Worm (Caenorhabditis elegans) whole organism, early embryonic: ENCODE data around the gene C07G1.15.

Experiments used
- B0310.2 ChIP-seq: sonication (generic microtip); optimal IDR thresholded peaks from 2 replicates; lab custom pipeline; 2016; ENCODE audit warnings: mild to moderate bottlenecking, missing genetic modification characterization, missing compliant biosample characterization
- F13C5.2 ChIP-seq: sonication (generic microtip); optimal IDR thresholded peaks from 2 replicates; lab custom pipeline; 2017; ENCODE audit warnings: mild to moderate bottlenecking, missing genetic modification characterization, inconsistent platforms, missing compliant biosample characterization
- aly-1 ChIP-seq: sonication (generic microtip); optimal IDR thresholded peaks from 2 replicates; lab custom pipeline; 2016; ENCODE audit warnings: missing genetic modification characterization, missing compliant biosample characterization
- ama-1 ChIP-seq: fragments of 150-350 bp; optimal IDR thresholded peaks from 2 replicates; lab custom pipeline; 2014
- ceh-13 ChIP-seq: fragments of 200-800 bp; sonication (Bioruptor generic); optimal IDR thresholded peaks from 2 replicates; lab custom pipeline; 2018; ENCODE audit warnings: mild to moderate bottlenecking, missing genetic modification characterization, missing compliant biosample characterization
- ceh-36 ChIP-seq: sonication (generic microtip); optimal IDR thresholded peaks from 2 replicates; lab custom pipeline; 2016; ENCODE audit warnings: missing genetic modification characterization, inconsistent platforms, missing compliant biosample characterization
- ets-7 ChIP-seq: sonication (generic microtip); optimal IDR thresholded peaks from 2 replicates; lab custom pipeline; 2016; ENCODE audit warnings: missing genotype, missing genetic modification characterization, missing compliant biosample characterization
- flt-1 ChIP-seq: fragments of 200-800 bp; sonication (Bioruptor generic); IDR thresholded peaks from 2 replicates; pipeline ENCODE4 v1.3.6; 2022; ENCODE audit warnings: missing genetic modification characterization, missing compliant biosample characterization
- hmbx-1 ChIP-seq: sonication (generic microtip); optimal IDR thresholded peaks from 2 replicates; lab custom pipeline; 2016; ENCODE audit warnings: mild to moderate bottlenecking, missing genetic modification characterization, missing compliant biosample characterization
- hmg-4 ChIP-seq: fragments of 200-800 bp; sonication (Bioruptor generic); optimal IDR thresholded peaks from 2 replicates; lab custom pipeline; 2018; ENCODE audit warnings: mild to moderate bottlenecking, missing genetic modification characterization, missing compliant biosample characterization
- hnd-1 ChIP-seq: sonication (generic microtip); optimal IDR thresholded peaks from 2 replicates; lab custom pipeline; 2016; ENCODE audit warnings: missing genetic modification characterization, missing compliant biosample characterization
- pes-1 ChIP-seq: fragments of 200-800 bp; sonication (Bioruptor generic); IDR thresholded peaks from 2 replicates; pipeline ENCODE4 v1.3.6; 2022; ENCODE audit warnings: missing genetic modification reagents, missing genetic modification characterization, missing compliant biosample characterization
- scrt-1 ChIP-seq: fragments of 200-800 bp; sonication (Bioruptor generic); IDR thresholded peaks from 2 replicates; pipeline ENCODE4 v1.3.6; 2022; ENCODE audit warnings: missing genetic modification characterization, missing compliant biosample characterization
- sea-1 ChIP-seq: fragments of 200-800 bp; sonication (Bioruptor generic); conservative IDR thresholded peaks from 2 replicates; pipeline ENCODE4 v1.3.6; 2022; ENCODE audit warnings: missing genetic modification characterization, missing compliant biosample characterization
- tbx-11 ChIP-seq: fragments of 200-800 bp; sonication (Bioruptor generic); IDR thresholded peaks from 2 replicates; pipeline ENCODE4 v1.3.6; 2022; ENCODE audit warnings: missing genetic modification characterization, missing compliant biosample characterization
- tbx-37 ChIP-seq: fragments of 200-800 bp; sonication (Bioruptor generic); conservative IDR thresholded peaks from 2 replicates; pipeline ENCODE4 v1.3.6; 2022; ENCODE audit warnings: missing genetic modification reagents, missing genetic modification characterization, missing compliant biosample characterization
- tra-4 ChIP-seq: sonication (generic microtip); optimal IDR thresholded peaks from 2 replicates; lab custom pipeline; 2017; ENCODE audit warnings: missing genetic modification characterization, missing compliant biosample characterization

Gene C07G1.15

ce11 chrIV:8164515-8164914 lies 5.3 kb upstream of the C07G1.15 start:
- no peak for TF ChIP-seq B0310.2 (tag; lab: Kevin White, UChicago)
- no peak for TF ChIP-seq hmbx-1 (tag; lab: Kevin White, UChicago)
- TF ChIP-seq tbx-37 (GFP tag; lab: Robert Waterston, UW), result no peak
- TF ChIP-seq hnd-1 (tag; lab: Kevin White, UChicago), result no peak
- no peak for TF ChIP-seq ets-7 (tag; lab: Kevin White, UChicago)
- TF ChIP-seq ceh-36 (tag; lab: Kevin White, UChicago), result no peak
- no peak for TF ChIP-seq ceh-13 (GFP tag; lab: Kevin White, UChicago)
- TF ChIP-seq F13C5.2 (tag; lab: Kevin White, UChicago), result no peak
- TF ChIP-seq flt-1, result no peak
- no peak for TF ChIP-seq tbx-11
- TF ChIP-seq hmg-4 (GFP tag; lab: Kevin White, UChicago), result no peak
- TF ChIP-seq sea-1 (GFP tag; lab: Robert Waterston, UW), result no peak
- TF ChIP-seq scrt-1 (GFP tag; lab: Robert Waterston, UW), result no peak
- TF ChIP-seq tra-4 (tag; lab: Kevin White, UChicago), result no peak
- TF ChIP-seq ama-1, result no peak
- TF ChIP-seq pes-1, result no peak
- no peak for TF ChIP-seq aly-1 (tag; lab: Kevin White, UChicago)

- TF ChIP-seq hmbx-1 (tag; lab: Kevin White, UChicago), result no peak
- no peak for TF ChIP-seq flt-1
- no peak for TF ChIP-seq sea-1 (GFP tag; lab: Robert Waterston, UW)
- TF ChIP-seq hmg-4 (GFP tag; lab: Kevin White, UChicago), result no peak
- no peak for TF ChIP-seq ets-7 (tag; lab: Kevin White, UChicago)
- no peak for TF ChIP-seq ceh-36 (tag; lab: Kevin White, UChicago)
- TF ChIP-seq ama-1, result no peak
- no peak for TF ChIP-seq ceh-13 (GFP tag; lab: Kevin White, UChicago)
- no peak for TF ChIP-seq F13C5.2 (tag; lab: Kevin White, UChicago)
- no peak for TF ChIP-seq pes-1
- TF ChIP-seq tra-4 (tag; lab: Kevin White, UChicago), result no peak
- TF ChIP-seq tbx-11, result no peak
- no peak for TF ChIP-seq aly-1 (tag; lab: Kevin White, UChicago)
- TF ChIP-seq B0310.2 (tag; lab: Kevin White, UChicago), result no peak
- no peak for TF ChIP-seq scrt-1 (GFP tag; lab: Robert Waterston, UW)
- TF ChIP-seq hnd-1 (tag; lab: Kevin White, UChicago), result no peak
- no peak for TF ChIP-seq tbx-37 (GFP tag; lab: Robert Waterston, UW)
Measured at ce11 chrIV:8165950-8166349, 3.8 kb upstream of the C07G1.15 start, which contains the start of gene B0218.7. Gene B0218.7, minus strand, starts transcription at chrIV:8166050.

ce11 chrIV:8168660-8169059 lies 1.1 kb upstream of the C07G1.15 start, which contains the start of gene clec-52:
Gene clec-52, minus strand, starts transcription at chrIV:8168760.
- TF ChIP-seq tra-4 (tag; lab: Kevin White, UChicago) (no peak), hmg-4 (GFP tag; lab: Kevin White, UChicago) (no peak), tbx-37 (GFP tag; lab: Robert Waterston, UW) (no peak), F13C5.2 (tag; lab: Kevin White, UChicago) (no peak), pes-1 (no peak), flt-1 (no peak), hmbx-1 (tag; lab: Kevin White, UChicago) (no peak), ets-7 (tag; lab: Kevin White, UChicago) (no peak), aly-1 (tag; lab: Kevin White, UChicago) (no peak), B0310.2 (tag; lab: Kevin White, UChicago) (no peak), ama-1 (no peak), sea-1 (GFP tag; lab: Robert Waterston, UW) (no peak), tbx-11 (no peak)

- TF ChIP-seq scrt-1 (GFP tag; lab: Robert Waterston, UW) (no peak), F13C5.2 (tag; lab: Kevin White, UChicago) (no peak), hmbx-1 (tag; lab: Kevin White, UChicago) (no peak), tbx-37 (GFP tag; lab: Robert Waterston, UW) (no peak), hmg-4 (GFP tag; lab: Kevin White, UChicago) (no peak), ama-1 (no peak), ceh-13 (GFP tag; lab: Kevin White, UChicago) (no peak), B0310.2 (tag; lab: Kevin White, UChicago) (no peak), ceh-36 (tag; lab: Kevin White, UChicago) (no peak), sea-1 (GFP tag; lab: Robert Waterston, UW) (no peak), hnd-1 (tag; lab: Kevin White, UChicago) (no peak), ets-7 (tag; lab: Kevin White, UChicago) (no peak)
Measured at ce11 chrIV:8170264-8170663, 490 bp downstream of the C07G1.15 start.

ce11 chrIV:8171376-8171775 lies 1.6 kb downstream of the C07G1.15 start:
- TF ChIP-seq sea-1 (GFP tag; lab: Robert Waterston, UW), result no peak
- TF ChIP-seq B0310.2 (tag; lab: Kevin White, UChicago), result no peak
- TF ChIP-seq scrt-1 (GFP tag; lab: Robert Waterston, UW), result no peak
- no peak for TF ChIP-seq tra-4 (tag; lab: Kevin White, UChicago)
- TF ChIP-seq flt-1, result no peak
- no peak for TF ChIP-seq hmbx-1 (tag; lab: Kevin White, UChicago)
- no peak for TF ChIP-seq F13C5.2 (tag; lab: Kevin White, UChicago)
- TF ChIP-seq aly-1 (tag; lab: Kevin White, UChicago), result no peak
- TF ChIP-seq hmg-4 (GFP tag; lab: Kevin White, UChicago), result no peak
- TF ChIP-seq tbx-37 (GFP tag; lab: Robert Waterston, UW), result no peak

ce11 chrIV:8173610-8174009 lies 3.8 kb downstream of the C07G1.15 start:
- TF ChIP-seq tbx-37 (GFP tag; lab: Robert Waterston, UW), result no peak
- no peak for TF ChIP-seq sea-1 (GFP tag; lab: Robert Waterston, UW)
- TF ChIP-seq aly-1 (tag; lab: Kevin White, UChicago), result no peak
- no peak for TF ChIP-seq ets-7 (tag; lab: Kevin White, UChicago)
- no peak for TF ChIP-seq pes-1
- no peak for TF ChIP-seq flt-1
- TF ChIP-seq hmg-4 (GFP tag; lab: Kevin White, UChicago), result no peak
- no peak for TF ChIP-seq scrt-1 (GFP tag; lab: Robert Waterston, UW)
- no peak for TF ChIP-seq tbx-11
- TF ChIP-seq ama-1, result no peak
- TF ChIP-seq hmbx-1 (tag; lab: Kevin White, UChicago), result no peak
- no peak for TF ChIP-seq ceh-36 (tag; lab: Kevin White, UChicago)
- no peak for TF ChIP-seq B0310.2 (tag; lab: Kevin White, UChicago)
- no peak for TF ChIP-seq F13C5.2 (tag; lab: Kevin White, UChicago)
- no peak for TF ChIP-seq hnd-1 (tag; lab: Kevin White, UChicago)
- no peak for TF ChIP-seq ceh-13 (GFP tag; lab: Kevin White, UChicago)
- no peak for TF ChIP-seq tra-4 (tag; lab: Kevin White, UChicago)
